Fruit fly (Drosophila melanogaster) whole organism, embryonic: ENCODE results near the gene Wdr33.
A peak's percentile ranks its signal among the peaks of the same experiment; 100 is the strongest.

ENCODE experiments used
- Atf3 ChIP-seq: fragments of 200-800 bp; sonication (Bioruptor generic); optimal IDR thresholded peaks from 3 replicates; lab custom pipeline; 2016; ENCODE audit warnings: missing biosample characterization, missing genetic modification characterization
- BEAF-32 ChIP-seq: fragments of 200-800 bp; sonication (Bioruptor generic); optimal IDR thresholded peaks from 3 replicates; lab custom pipeline; 2017; ENCODE audit warnings: missing biosample characterization, missing genetic modification characterization, mild to moderate bottlenecking, moderate library complexity, missing genetic modification reagents
- C15 ChIP-seq: fragments of 200-800 bp; sonication (Bioruptor generic); IDR thresholded peaks from 3 replicates; pipeline ENCODE4 v1.3.6; 2022; ENCODE audit warnings: missing biosample characterization, missing genetic modification characterization
- CG10274 ChIP-seq: fragments of 200-800 bp; sonication (Bioruptor generic); optimal IDR thresholded peaks from 3 replicates; lab custom pipeline; 2017; ENCODE audit warnings: missing biosample characterization, mild to moderate bottlenecking, missing genetic modification characterization
- CG10321 ChIP-seq: fragments of 200-800 bp; sonication (Bioruptor generic); IDR thresholded peaks from 2 replicates; pipeline ENCODE4 v1.3.6; 2022; ENCODE audit warnings: missing biosample characterization, missing genetic modification characterization
- CG10543 ChIP-seq: fragments of 200-800 bp; sonication (Bioruptor generic); optimal IDR thresholded peaks from 3 replicates; lab custom pipeline; 2017; ENCODE audit warnings: missing biosample characterization, mild to moderate bottlenecking, missing genetic modification characterization, moderate library complexity
- CG10959 ChIP-seq: fragments of 200-800 bp; sonication (Bioruptor generic); IDR thresholded peaks from 2 replicates; pipeline ENCODE4 v1.3.6; 2022; ENCODE audit warnings: missing biosample characterization, missing genetic modification characterization
- CG11085 ChIP-seq: fragments of 200-800 bp; sonication (Bioruptor generic); IDR thresholded peaks from 2 replicates; pipeline ENCODE4 v1.3.6; 2022; ENCODE audit warnings: missing biosample characterization, missing genetic modification characterization
- CG11504 ChIP-seq: fragments of 200-800 bp; sonication (Bioruptor generic); optimal IDR thresholded peaks from 3 replicates; lab custom pipeline; 2019; ENCODE audit warnings: missing biosample characterization, mild to moderate bottlenecking, missing genetic modification characterization, moderate library complexity
- CG16813 ChIP-seq: fragments of 200-800 bp; sonication (Bioruptor generic); IDR thresholded peaks from 3 replicates; pipeline ENCODE4 v1.3.6; 2022; ENCODE audit warnings: missing biosample characterization, missing genetic modification characterization; ENCODE audit not compliant: partially characterized antibody
- CG1792 ChIP-seq: fragments of 200-800 bp; sonication (Bioruptor generic); optimal IDR thresholded peaks from 2 replicates; lab custom pipeline; 2016; ENCODE audit warnings: missing biosample characterization, missing genetic modification characterization
- CG18764 ChIP-seq: fragments of 200-800 bp; sonication (Bioruptor generic); optimal IDR thresholded peaks from 3 replicates; lab custom pipeline; 2016; ENCODE audit warnings: missing biosample characterization, missing genetic modification characterization
- CG2129 ChIP-seq: fragments of 200-800 bp; sonication (Bioruptor generic); IDR thresholded peaks from 2 replicates; pipeline ENCODE4 v1.3.6; 2022; ENCODE audit warnings: missing biosample characterization, missing genetic modification characterization; ENCODE audit not compliant: partially characterized antibody
- CG4617 ChIP-seq: fragments of 200-800 bp; sonication (Bioruptor generic); optimal IDR thresholded peaks from 3 replicates; lab custom pipeline; 2016; ENCODE audit warnings: missing biosample characterization, missing genetic modification characterization, borderline replicate concordance
- CG5953 ChIP-seq: fragments of 200-800 bp; sonication (Bioruptor generic); IDR thresholded peaks from 2 replicates; pipeline ENCODE4 v1.3.6; 2022; ENCODE audit warnings: missing biosample characterization, missing genetic modification characterization
- CG6689 ChIP-seq: fragments of 200-800 bp; sonication (Bioruptor generic); IDR thresholded peaks from 2 replicates; pipeline ENCODE4 v1.3.6; 2022; ENCODE audit warnings: missing biosample characterization, missing genetic modification characterization
- CG6791 ChIP-seq: fragments of 200-800 bp; sonication (Bioruptor generic); IDR thresholded peaks from 3 replicates; pipeline ENCODE4 v1.3.6; 2022; ENCODE audit warnings: missing biosample characterization, missing genetic modification characterization; ENCODE audit not compliant: partially characterized antibody
- CG8924 ChIP-seq: fragments of 200-800 bp; optimal IDR thresholded peaks from 3 replicates; lab custom pipeline; 2019; ENCODE audit warnings: missing biosample characterization, mild to moderate bottlenecking, missing genetic modification characterization, moderate library complexity
- CG9932 ChIP-seq: fragments of 200-800 bp; sonication (Bioruptor generic); IDR thresholded peaks from 2 replicates; pipeline ENCODE4 v1.3.6; 2022; ENCODE audit warnings: missing biosample characterization, missing genetic modification characterization
- Drgx ChIP-seq: fragments of 200-800 bp; sonication (Bioruptor generic); IDR thresholded peaks from 2 replicates; pipeline ENCODE4 v1.3.6; 2022; ENCODE audit warnings: missing biosample characterization, missing genetic modification characterization
- Ets65A ChIP-seq: fragments of 200-800 bp; sonication (Bioruptor generic); peaks from one replicate; lab custom pipeline; 2016; ENCODE audit warnings: missing biosample characterization, missing genetic modification characterization
- Hmr ChIP-seq: fragments of 200-800 bp; sonication (Bioruptor generic); optimal IDR thresholded peaks from 3 replicates; lab custom pipeline; 2017; ENCODE audit warnings: mild to moderate bottlenecking, missing biosample characterization, missing genetic modification reagents, missing genetic modification characterization
- Hsf ChIP-seq: fragments of 200-800 bp; sonication (Bioruptor generic); optimal IDR thresholded peaks from 3 replicates; lab custom pipeline; 2016; ENCODE audit warnings: missing biosample characterization, missing genetic modification characterization
- Myb ChIP-seq: fragments of 200-800 bp; sonication (Bioruptor generic); optimal IDR thresholded peaks from 2 replicates; lab custom pipeline; 2016; ENCODE audit warnings: missing biosample characterization, missing genetic modification characterization
- Opbp ChIP-seq: fragments of 200-800 bp; sonication (Bioruptor generic); IDR thresholded peaks from 3 replicates; pipeline ENCODE4 v1.3.6; 2022; ENCODE audit warnings: missing biosample characterization, missing genetic modification characterization; ENCODE audit not compliant: partially characterized antibody
- Pdp1 ChIP-seq, 2 experiments: fragments of 200-800 bp; sonication (Bioruptor generic); optimal IDR thresholded peaks; 3 replicates each; lab custom pipeline; 2016; ENCODE audit warnings: missing biosample characterization in 2 of 2, missing genetic modification characterization in 2 of 2, mild to moderate bottlenecking in 1 of 2, moderate library complexity in 1 of 2
- Sry-δ ChIP-seq: fragments of 200-800 bp; sonication (Bioruptor generic); optimal IDR thresholded peaks from 2 replicates; lab custom pipeline; 2016; ENCODE audit warnings: missing biosample characterization, missing genetic modification characterization
- Ssrp ChIP-seq: fragments of 200-800 bp; sonication (Bioruptor generic); optimal IDR thresholded peaks from 2 replicates; lab custom pipeline; 2018; ENCODE audit warnings: missing biosample characterization, mild to moderate bottlenecking, missing genetic modification characterization, moderate library complexity
- Trl ChIP-seq, 3 experiments: fragments of >200 bp in 2 of 3; fragments of 200-800 bp in 1 of 3; sonication (Bioruptor generic) in 1 of 3; optimal IDR thresholded peaks; 2 replicates in 1 of 3; 3 replicates in 2 of 3; lab custom pipeline; 2016 to 2017; ENCODE audit warnings: missing biosample characterization in 1 of 3, missing genetic modification characterization in 1 of 3
- Xbp1 ChIP-seq: fragments of 200-800 bp; sonication (Bioruptor generic); optimal IDR thresholded peaks from 3 replicates; lab custom pipeline; 2016; ENCODE audit warnings: missing biosample characterization, mild to moderate bottlenecking, missing genetic modification characterization
- ac ChIP-seq: fragments of 200-800 bp; sonication (Bioruptor generic); optimal IDR thresholded peaks from 3 replicates; lab custom pipeline; 2017; ENCODE audit warnings: missing biosample characterization, mild to moderate bottlenecking, missing genetic modification characterization
- ap ChIP-seq: fragments of 200-800 bp; sonication (Bioruptor generic); IDR thresholded peaks from 2 replicates; pipeline ENCODE4 v1.3.6; 2022; ENCODE audit warnings: missing biosample characterization, missing genetic modification characterization
- ase ChIP-seq: fragments of 200-800 bp; sonication (Bioruptor generic); IDR thresholded peaks from 3 replicates; pipeline ENCODE4 v1.3.6; 2022; ENCODE audit warnings: missing biosample characterization, missing genetic modification characterization
- cg ChIP-seq: fragments of 200-800 bp; sonication (Bioruptor generic); optimal IDR thresholded peaks from 3 replicates; lab custom pipeline; 2019; ENCODE audit warnings: missing biosample characterization, mild to moderate bottlenecking, missing genetic modification characterization, moderate library complexity
- chm ChIP-seq: fragments of 200-800 bp; sonication (Bioruptor generic); IDR thresholded peaks from 2 replicates; pipeline ENCODE4 v1.3.6; 2022; ENCODE audit warnings: missing biosample characterization, missing genetic modification characterization
- corto ChIP-seq: fragments of 200-800 bp; sonication (Bioruptor generic); optimal IDR thresholded peaks from 2 replicates; lab custom pipeline; 2016; ENCODE audit warnings: missing biosample characterization, mild to moderate bottlenecking, missing genetic modification characterization, moderate library complexity
- dimm ChIP-seq: fragments of 200-800 bp; sonication (Bioruptor generic); IDR thresholded peaks from 2 replicates; pipeline ENCODE4 v1.3.6; 2022; ENCODE audit warnings: missing biosample characterization, missing genetic modification characterization
- gcm ChIP-seq: fragments of 200-800 bp; sonication (Bioruptor generic); optimal IDR thresholded peaks from 2 replicates; lab custom pipeline; 2019; ENCODE audit warnings: missing biosample characterization, mild to moderate bottlenecking, missing genetic modification characterization, moderate library complexity
- gfzf ChIP-seq: fragments of 200-800 bp; sonication (Bioruptor generic); optimal IDR thresholded peaks from 2 replicates; lab custom pipeline; 2016; ENCODE audit warnings: missing biosample characterization, mild to moderate bottlenecking, missing genetic modification characterization, moderate library complexity
- hbn ChIP-seq: fragments of 200-800 bp; sonication (Bioruptor generic); IDR thresholded peaks from 2 replicates; pipeline ENCODE4 v1.3.6; 2022; ENCODE audit warnings: missing biosample characterization, missing genetic modification characterization; ENCODE audit not compliant: partially characterized antibody
- her ChIP-seq: fragments of 200-800 bp; sonication (Bioruptor generic); optimal IDR thresholded peaks from 2 replicates; lab custom pipeline; 2016; ENCODE audit warnings: missing biosample characterization, missing genetic modification characterization
- inv ChIP-seq: fragments of 200-800 bp; sonication (Bioruptor generic); IDR thresholded peaks from 2 replicates; pipeline ENCODE4 v1.3.6; 2022; ENCODE audit warnings: missing biosample characterization, missing genetic modification characterization; ENCODE audit not compliant: partially characterized antibody
- kni ChIP-seq: fragments of 200-800 bp; sonication (Bioruptor generic); optimal IDR thresholded peaks from 3 replicates; lab custom pipeline; 2017; ENCODE audit warnings: mild to moderate bottlenecking, missing biosample characterization, missing genetic modification reagents, missing genetic modification characterization
- mld ChIP-seq: fragments of 200-800 bp; sonication (Bioruptor generic); IDR thresholded peaks from 3 replicates; pipeline ENCODE4 v1.3.6; 2022; ENCODE audit warnings: missing biosample characterization, missing genetic modification characterization; ENCODE audit not compliant: partially characterized antibody
- org-1 ChIP-seq: fragments of 200-800 bp; sonication (Bioruptor generic); optimal IDR thresholded peaks from 2 replicates; lab custom pipeline; 2017; ENCODE audit warnings: missing biosample characterization, missing genetic modification characterization
- row ChIP-seq: fragments of 200-800 bp; sonication (Bioruptor generic); IDR thresholded peaks from 3 replicates; pipeline ENCODE4 v1.3.6; 2022; ENCODE audit warnings: missing biosample characterization, missing genetic modification characterization
- schlank ChIP-seq: fragments of 200-800 bp; sonication (Bioruptor generic); optimal IDR thresholded peaks from 2 replicates; lab custom pipeline; 2018; ENCODE audit warnings: missing biosample characterization, mild to moderate bottlenecking, missing genetic modification characterization
- slou ChIP-seq: fragments of 200-800 bp; sonication (Bioruptor generic); optimal IDR thresholded peaks from 3 replicates; lab custom pipeline; 2016; ENCODE audit warnings: missing biosample characterization, missing genetic modification characterization
- slp2 ChIP-seq: fragments of 200-800 bp; sonication (Bioruptor generic); optimal IDR thresholded peaks from 2 replicates; lab custom pipeline; 2016; ENCODE audit warnings: missing biosample characterization, missing genetic modification characterization
- vfl ChIP-seq: fragments of 200-800 bp; sonication (Bioruptor generic); optimal IDR thresholded peaks from 2 replicates; lab custom pipeline; 2016; ENCODE audit warnings: missing biosample characterization, missing genetic modification characterization

The Wdr33 gene

DNA sequence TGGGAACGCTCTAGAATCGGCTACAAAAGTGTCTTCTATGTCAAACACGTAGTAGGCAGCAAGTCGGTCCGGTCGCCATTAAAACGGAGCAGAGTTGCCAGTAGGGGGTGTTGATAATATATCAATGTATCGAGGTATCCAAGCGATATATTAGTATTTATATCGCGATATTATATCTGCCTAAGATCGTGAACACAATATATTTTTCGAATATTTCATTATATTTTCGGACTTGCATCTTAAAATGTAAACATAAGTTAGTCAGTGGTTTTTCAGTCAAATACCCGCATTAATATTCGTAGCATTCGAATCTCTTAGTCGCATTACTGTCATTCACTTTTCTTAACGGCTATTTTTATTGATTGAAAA is 622 bp upstream of the Wdr33 start, which contains the start of gene CG2182 (continued):
- no peak for TF ChIP-seq Hmr (GFP tag; lab: Kevin White, UChicago)
- TF ChIP-seq CG18764: peak; percentile 25
- TF ChIP-seq Opbp (GFP tag; lab: Robert Waterston, UW): peak; percentile 92
- TF ChIP-seq CG11085: no peak
- TF ChIP-seq CG2129: peak; percentile 39; the same call in 1 of the 2 replicates
- no peak for TF ChIP-seq ase (GFP tag; lab: Robert Waterston, UW)
- TF ChIP-seq Atf3 (GFP tag; lab: Kevin White, UChicago): no peak
- TF ChIP-seq Ssrp (tag; lab: Kevin White, UChicago): no peak
- no peak for TF ChIP-seq corto (GFP tag; lab: Kevin White, UChicago)
- no peak for TF ChIP-seq CG10274 (GFP tag; lab: Kevin White, UChicago)
- no peak for TF ChIP-seq ap (GFP tag; lab: Robert Waterston, UW)
- TF ChIP-seq slou (GFP tag; lab: Kevin White, UChicago): no peak
- TF ChIP-seq kni (GFP tag; lab: Kevin White, UChicago): no peak
- no peak for TF ChIP-seq org-1
- peak; percentile 50 for TF ChIP-seq CG16813
- no peak for TF ChIP-seq chm
- no peak for TF ChIP-seq CG10321
- no peak for TF ChIP-seq schlank
- TF ChIP-seq cg (GFP tag; lab: Kevin White, UChicago): no peak
- peak; percentile 28 for TF ChIP-seq Myb (GFP tag; lab: Kevin White, UChicago)
- peak; percentile 8 for TF ChIP-seq CG1792 (GFP tag; lab: Kevin White, UChicago)
- peak; percentile 19 for TF ChIP-seq gfzf (GFP tag; lab: Kevin White, UChicago)
- no peak for TF ChIP-seq slp2
- TF ChIP-seq CG6791 (GFP tag; lab: Robert Waterston, UW): peak; percentile 86
- TF ChIP-seq BEAF-32 (GFP tag; lab: Kevin White, UChicago): no peak
- TF ChIP-seq CG5953 (GFP tag; lab: Robert Waterston, UW): no peak
- no peak for TF ChIP-seq her
- TF ChIP-seq row (GFP tag; lab: Robert Waterston, UW): peak; percentile 74
- peak; percentile 53 for TF ChIP-seq Sry-δ (GFP tag; lab: Kevin White, UChicago)
- no peak for TF ChIP-seq CG10959 (GFP tag; lab: Robert Waterston, UW)
- no peak for TF ChIP-seq vfl
- TF ChIP-seq mld (GFP tag; lab: Robert Waterston, UW): peak; percentile 58; the same call in 2 of the 3 replicates
- TF ChIP-seq inv: peak; percentile 62
- no peak for TF ChIP-seq CG10543 (GFP tag; lab: Kevin White, UChicago)
- peak; percentile 3 for TF ChIP-seq Hsf (GFP tag; lab: Kevin White, UChicago)
- peak; percentile 41; the same call in 1 of the 2 replicates for TF ChIP-seq CG9932 (GFP tag; lab: Robert Waterston, UW)
- TF ChIP-seq Trl (optimal IDR thresholded peaks at IDR 0.05; lab: Kevin White, UChicago): no peak
- TF ChIP-seq Trl (GFP tag; optimal IDR thresholded peaks at IDR 0.05; lab: Kevin White, UChicago): no peak
- no peak for TF ChIP-seq ac (GFP tag; lab: Kevin White, UChicago)
- no peak for TF ChIP-seq Xbp1 (GFP tag; lab: Kevin White, UChicago)
- no peak for TF ChIP-seq C15 (GFP tag; lab: Robert Waterston, UW)
- 0 out of 2 replicates have a peak, but pooled peaks have one; percentile 5 for TF ChIP-seq CG6689
- no peak for TF ChIP-seq CG8924 (tag; lab: Kevin White, UChicago)
- no peak for TF ChIP-seq CG4617
- no peak for TF ChIP-seq Drgx (GFP tag; lab: Robert Waterston, UW)
- TF ChIP-seq dimm: no peak
- TF ChIP-seq Pdp1 (GFP tag; optimal IDR thresholded peaks at IDR 0.05; lab: Kevin White, UChicago): peak in 1 of 2 experiments; percentile 33
- no peak for TF ChIP-seq Ets65A (GFP tag; lab: Kevin White, UChicago)
- TF ChIP-seq gcm (GFP tag; lab: Kevin White, UChicago): no peak
- peak; percentile 14 for TF ChIP-seq hbn
- no peak for TF ChIP-seq CG11504
